Fruit fly (Drosophila melanogaster): ENCODE data around the gene Ide.

DNA sequence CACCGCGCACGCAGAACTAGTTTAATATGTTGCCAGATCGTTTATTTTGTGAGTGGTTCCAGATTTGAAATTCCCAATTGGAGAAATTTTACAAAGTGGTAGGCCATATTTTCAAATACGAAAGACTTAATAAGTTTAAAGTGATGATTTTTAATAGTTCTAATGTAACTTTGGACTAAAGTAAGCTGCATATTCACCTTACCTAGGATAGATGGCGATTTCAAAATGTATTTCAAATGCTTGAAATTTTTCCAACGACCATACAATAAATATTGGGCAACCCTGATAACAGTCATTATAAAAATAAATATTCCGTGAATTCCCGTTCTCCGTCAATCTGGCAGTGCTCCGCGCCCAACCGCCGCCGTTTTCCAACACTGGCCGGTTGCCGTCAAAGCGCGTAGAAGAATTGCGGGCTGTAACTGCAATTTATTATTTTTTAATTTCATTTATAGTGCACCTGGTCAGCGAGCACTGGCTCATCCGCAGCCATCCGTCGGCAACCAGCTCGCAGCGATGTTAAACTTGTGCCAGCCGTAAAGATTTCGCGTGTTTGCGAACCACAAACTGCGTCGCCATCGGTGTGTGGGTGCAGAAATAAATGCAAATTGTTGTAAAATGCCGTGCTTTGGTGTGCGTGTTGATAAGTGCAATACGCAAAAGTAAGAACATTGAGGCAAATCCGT is at the start of gene Ide, which contains the start of gene RhoBTB:
- no peak for TF ChIP-seq CG16779 (tag; optimal IDR thresholded peaks at IDR 0.05)
- peak; percentile 77 for TF ChIP-seq Eip75B (GFP tag; optimal IDR thresholded peaks at IDR 0.05)
- TF ChIP-seq Hr39 (GFP tag; optimal IDR thresholded peaks at IDR 0.05): peak; percentile 93
- peak; percentile 53 for TF ChIP-seq CG8632 (GFP tag; optimal IDR thresholded peaks at IDR 0.05)
- no peak for TF ChIP-seq fkh (GFP tag; optimal IDR thresholded peaks at IDR 0.05)
- no peak for TF ChIP-seq Sox14 (GFP tag; optimal IDR thresholded peaks at IDR 0.05)
- peak; percentile 32 for TF ChIP-seq spab (GFP tag; optimal IDR thresholded peaks at IDR 0.05)
- peak; percentile 88 for TF ChIP-seq acj6 (GFP tag; optimal IDR thresholded peaks at IDR 0.05)
- peak; percentile 64 for TF ChIP-seq Lpt (GFP tag; optimal IDR thresholded peaks at IDR 0.05)
- TF ChIP-seq CG3032 (tag; optimal IDR thresholded peaks at IDR 0.05): peak; percentile 83
- TF ChIP-seq Sox15 (GFP tag; optimal IDR thresholded peaks at IDR 0.05): peak; percentile 90
- TF ChIP-seq OdsH (GFP tag; optimal IDR thresholded peaks at IDR 0.05): peak; percentile 87

All from whole organism, prepupa.